ENCODE assay signal across 2 fruit fly cellular contexts in the genomic region with DNA sequence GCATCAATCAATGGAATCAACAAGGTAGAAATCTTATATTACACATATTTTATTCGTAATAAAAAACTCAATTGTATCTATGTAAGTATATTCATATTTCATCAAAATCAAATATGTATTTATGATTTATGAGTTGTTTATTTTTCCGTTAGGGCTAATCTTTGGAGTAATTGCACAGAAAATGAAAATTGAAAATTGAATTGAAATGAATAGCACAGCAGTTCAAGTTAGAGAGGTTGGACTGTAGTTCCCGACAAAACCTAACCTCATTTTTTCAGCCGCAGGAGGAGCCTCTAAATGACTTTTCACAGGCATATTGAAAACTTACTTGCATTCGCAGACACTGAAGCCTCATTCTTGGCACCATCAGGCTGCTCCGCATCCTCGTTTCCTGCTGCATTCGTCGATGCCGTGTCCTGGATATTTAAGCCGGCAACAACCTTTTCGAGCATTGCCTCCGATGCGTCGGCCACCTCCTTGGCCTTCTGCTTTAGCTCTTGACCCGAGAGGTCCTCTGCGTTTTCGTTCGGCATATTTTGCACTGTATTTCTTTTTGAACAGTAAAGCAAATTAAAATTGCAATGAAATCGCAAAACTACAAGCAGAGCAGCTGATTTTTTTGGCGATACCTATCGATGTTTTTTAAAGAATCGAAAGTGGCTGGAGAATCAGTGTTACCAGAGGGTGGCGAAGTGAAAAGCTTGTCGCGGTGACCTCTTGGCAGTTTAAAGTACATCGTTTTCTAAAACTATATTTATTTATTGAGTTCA.
TF ChIP-seq lines count a peak whose summit lies in the region.

A gene (minus strand): TSS at position 635 of the 770 bp plus-strand sequence.

TF ChIP-seq in whole organism, embryonic, 481 proteins besides CTCF, POLR2A, EP300 and RAD21 (continued from another document and continues in another):
- TF ChIP-seq Sox100B (GFP tag; optimal IDR thresholded peaks at IDR 0.05; lab: Kevin White, UChicago) (no peak), CG43689 (GFP tag; IDR thresholded peaks at IDR 0.05; lab: Robert Waterston, UW) (0 out of 2 replicates have a peak, but pooled peaks have one; percentile 36), jing (GFP tag; optimal IDR thresholded peaks at IDR 0.05; lab: Kevin White, UChicago) (no peak), org-1 (GFP tag; optimal IDR thresholded peaks at IDR 0.05; lab: Kevin White, UChicago) (no peak), CG12236 (GFP tag; optimal IDR thresholded peaks at IDR 0.05; lab: Kevin White, UChicago) (no peak), p53 (GFP tag; optimal IDR thresholded peaks at IDR 0.05; lab: Kevin White, UChicago) (no peak), CrebB (tag; optimal IDR thresholded peaks at IDR 0.05; lab: Kevin White, UChicago) (no peak), Atf-2 (GFP tag; optimal IDR thresholded peaks at IDR 0.05; lab: Kevin White, UChicago) (no peak), HHEX (GFP tag; optimal IDR thresholded peaks at IDR 0.05; lab: Kevin White, UChicago) (no peak), pros (GFP tag; optimal IDR thresholded peaks at IDR 0.05; lab: Kevin White, UChicago) (no peak), CG14965 (GFP tag; optimal IDR thresholded peaks at IDR 0.05; lab: Kevin White, UChicago; ENCODE audit: borderline replicate concordance) (no peak), Dad (GFP tag; optimal IDR thresholded peaks at IDR 0.05; lab: Kevin White, UChicago) (no peak), CG10959 (GFP tag; IDR thresholded peaks at IDR 0.05; lab: Robert Waterston, UW) (no peak), slp2 (GFP tag; optimal IDR thresholded peaks at IDR 0.05; lab: Kevin White, UChicago) (no peak), Side (GFP tag; optimal IDR thresholded peaks at IDR 0.05; lab: Kevin White, UChicago) (no peak), CG17612 (GFP tag; IDR thresholded peaks at IDR 0.05; lab: Robert Waterston, UW) (no peak), vnd (GFP tag; IDR thresholded peaks at IDR 0.05; lab: Robert Waterston, UW; ENCODE audit: partially characterized antibody) (peak; percentile 69), CG31441 (GFP tag; IDR thresholded peaks at IDR 0.05; lab: Robert Waterston, UW) (no peak), CG2129 (GFP tag; IDR thresholded peaks at IDR 0.05; lab: Robert Waterston, UW; ENCODE audit: partially characterized antibody) (peak; percentile 59), CG11723 (GFP tag; optimal IDR thresholded peaks at IDR 0.05; lab: Kevin White, UChicago) (no peak), Hey (tag; optimal IDR thresholded peaks at IDR 0.05; lab: Kevin White, UChicago) (no peak), chinmo (GFP tag; IDR thresholded peaks at IDR 0.05; lab: Robert Waterston, UW; ENCODE audit: partially characterized antibody) (peak; percentile 78; the same call in 3 of the 4 replicates), Sox102F (GFP tag; optimal IDR thresholded peaks at IDR 0.05; lab: Kevin White, UChicago) (peak; percentile 57), otp (GFP tag; IDR thresholded peaks at IDR 0.05; lab: Robert Waterston, UW) (no peak), maf-S (GFP tag; optimal IDR thresholded peaks at IDR 0.05; lab: Kevin White, UChicago) (no peak), Bteb2 (GFP tag; optimal IDR thresholded peaks at IDR 0.05; lab: Kevin White, UChicago) (no peak), unpg (GFP tag; optimal IDR thresholded peaks at IDR 0.05; lab: Kevin White, UChicago) (peak; percentile 37), CG32772 (GFP tag; IDR thresholded peaks at IDR 0.05; lab: Robert Waterston, UW) (no peak), CG6689 (GFP tag; IDR thresholded peaks at IDR 0.05; lab: Robert Waterston, UW) (no peak), Doc2 (GFP tag; IDR thresholded peaks at IDR 0.05; lab: Robert Waterston, UW) (no peak), CG16813 (GFP tag; IDR thresholded peaks at IDR 0.05; lab: Robert Waterston, UW; ENCODE audit: partially characterized antibody) (peak; percentile 82), CG7745 (tag; optimal IDR thresholded peaks at IDR 0.05; lab: Kevin White, UChicago) (no peak), CG32532 (GFP tag; IDR thresholded peaks at IDR 0.05; lab: Robert Waterston, UW) (peak; percentile 64), CG12744 (GFP tag; optimal IDR thresholded peaks at IDR 0.05; lab: Kevin White, UChicago) (no peak), Scr (GFP tag; IDR thresholded peaks at IDR 0.05; lab: Robert Waterston, UW; ENCODE audit: partially characterized antibody) (peak; percentile 75), sima (GFP tag; optimal IDR thresholded peaks at IDR 0.05; lab: Kevin White, UChicago) (no peak), CG3407 (GFP tag; optimal IDR thresholded peaks at IDR 0.05; lab: Kevin White, UChicago) (no peak), pho (GFP tag; optimal IDR thresholded peaks at IDR 0.05; lab: Kevin White, UChicago) (peak; percentile 7), CG11696 (GFP tag; IDR thresholded peaks at IDR 0.05; lab: Robert Waterston, UW) (no peak), crc (GFP tag; optimal IDR thresholded peaks at IDR 0.05; lab: Kevin White, UChicago) (no peak), trh (GFP tag; optimal IDR thresholded peaks at IDR 0.05; lab: Kevin White, UChicago) (no peak), Bdp1 (GFP tag; optimal IDR thresholded peaks at IDR 0.05; lab: Kevin White, UChicago) (no peak), insv (GFP tag; optimal IDR thresholded peaks at IDR 0.05; lab: Kevin White, UChicago) (no peak), gfzf (GFP tag; optimal IDR thresholded peaks at IDR 0.05; lab: Kevin White, UChicago) (peak; percentile 80), CG30403 (GFP tag; optimal IDR thresholded peaks at IDR 0.05; lab: Kevin White, UChicago) (peak; percentile 46), CG11085 (GFP tag; IDR thresholded peaks at IDR 0.05; lab: Robert Waterston, UW) (no peak), Asciz (GFP tag; optimal IDR thresholded peaks at IDR 0.05; lab: Kevin White, UChicago) (no peak), toy (GFP tag; IDR thresholded peaks at IDR 0.05; lab: Robert Waterston, UW) (no peak), CG13287 (GFP tag; IDR thresholded peaks at IDR 0.05; lab: Robert Waterston, UW; ENCODE audit: partially characterized antibody) (peak; percentile 83), NFAT (GFP tag; IDR thresholded peaks at IDR 0.05; lab: Robert Waterston, UW) (no peak), luna (GFP tag; optimal IDR thresholded peaks at IDR 0.05; lab: Kevin White, UChicago) (no peak), Lim3 (GFP tag; IDR thresholded peaks at IDR 0.05; lab: Robert Waterston, UW) (no peak), tup (GFP tag; optimal IDR thresholded peaks at IDR 0.05; lab: Kevin White, UChicago) (no peak), CG15011 (GFP tag; optimal IDR thresholded peaks at IDR 0.05; lab: Kevin White, UChicago) (no peak), Sry-β (GFP tag; optimal IDR thresholded peaks at IDR 0.05; lab: Kevin White, UChicago) (no peak), Hr51 (GFP tag; optimal IDR thresholded peaks at IDR 0.05; lab: Kevin White, UChicago) (no peak), Sin3A (optimal IDR thresholded peaks at IDR 0.05; lab: Kevin White, UChicago) (peak; percentile 78), CG18599 (GFP tag; optimal IDR thresholded peaks at IDR 0.05; lab: Kevin White, UChicago) (no peak), CG8944 (GFP tag; optimal IDR thresholded peaks at IDR 0.05; lab: Kevin White, UChicago) (no peak), dimm (GFP tag; IDR thresholded peaks at IDR 0.05; lab: Robert Waterston, UW) (no peak), CG1603 (tag; optimal IDR thresholded peaks at IDR 0.05; lab: Kevin White, UChicago) (peak; percentile 33), CG10274 (GFP tag; optimal IDR thresholded peaks at IDR 0.05; lab: Kevin White, UChicago) (no peak)

TF ChIP-seq in whole organism, prepupa, 60 proteins besides CTCF, POLR2A, EP300 and RAD21 (continued from another document):
- TF ChIP-seq CG32006 (GFP tag; optimal IDR thresholded peaks at IDR 0.05; lab: Kevin White, UChicago) (no peak), eg (GFP tag; IDR thresholded peaks at IDR 0.05; lab: Robert Waterston, UW) (peak; percentile 51; the same call in 1 of the 3 replicates), CG6276 (GFP tag; optimal IDR thresholded peaks at IDR 0.05; lab: Kevin White, UChicago) (no peak), Ets96B (tag; optimal IDR thresholded peaks at IDR 0.05; lab: Kevin White, UChicago) (no peak), acj6 (GFP tag; optimal IDR thresholded peaks at IDR 0.05; lab: Kevin White, UChicago) (peak; percentile 57), salr (GFP tag; optimal IDR thresholded peaks at IDR 0.05; lab: Kevin White, UChicago) (peak in 1 of 2 experiments; percentile 24), Ets21C (GFP tag; optimal IDR thresholded peaks at IDR 0.05; lab: Kevin White, UChicago) (no peak), Sox102F (GFP tag; optimal IDR thresholded peaks at IDR 0.05; lab: Kevin White, UChicago) (no peak), Hr38 (GFP tag; optimal IDR thresholded peaks at IDR 0.05; lab: Kevin White, UChicago) (no peak), Sox15 (GFP tag; optimal IDR thresholded peaks at IDR 0.05; lab: Kevin White, UChicago) (peak; percentile 13), CG10631 (GFP tag; optimal IDR thresholded peaks at IDR 0.05; lab: Kevin White, UChicago) (peak; percentile 10), CG16779 (tag; optimal IDR thresholded peaks at IDR 0.05; lab: Kevin White, UChicago) (no peak), vri (GFP tag; optimal IDR thresholded peaks at IDR 0.05; lab: Kevin White, UChicago) (no peak), Met (GFP tag; optimal IDR thresholded peaks at IDR 0.05; lab: Kevin White, UChicago) (no peak), CG6808 (GFP tag; optimal IDR thresholded peaks at IDR 0.05; lab: Kevin White, UChicago) (no peak), CG34406 (GFP tag; optimal IDR thresholded peaks at IDR 0.05; lab: Kevin White, UChicago) (peak; percentile 41), fd59A (GFP tag; optimal IDR thresholded peaks at IDR 0.05; lab: Kevin White, UChicago) (no peak), Lpt (GFP tag; optimal IDR thresholded peaks at IDR 0.05; lab: Kevin White, UChicago) (no peak), CG4318 (GFP tag; optimal IDR thresholded peaks at IDR 0.05; lab: Kevin White, UChicago) (no peak), svp (GFP tag; lab: Kevin White, UChicago) (no peak), CG6163 (GFP tag; IDR thresholded peaks at IDR 0.05; lab: Robert Waterston, UW) (peak; percentile 58; the same call in 1 of the 3 replicates), dsx (GFP tag; optimal IDR thresholded peaks at IDR 0.05; lab: Kevin White, UChicago; ENCODE audit: poor library complexity, severe bottlenecking) (no peak), Eip75B (GFP tag; optimal IDR thresholded peaks at IDR 0.05; lab: Kevin White, UChicago) (no peak), net (GFP tag; optimal IDR thresholded peaks at IDR 0.05; lab: Kevin White, UChicago) (no peak), CG10669 (GFP tag; optimal IDR thresholded peaks at IDR 0.05; lab: Kevin White, UChicago) (no peak), Gug (GFP tag; IDR thresholded peaks at IDR 0.05; lab: Robert Waterston, UW) (no peak), CG8632 (GFP tag; optimal IDR thresholded peaks at IDR 0.05; lab: Kevin White, UChicago) (peak; percentile 24), Eip93F (GFP tag; optimal IDR thresholded peaks at IDR 0.05; lab: Kevin White, UChicago) (no peak), lz (GFP tag; optimal IDR thresholded peaks at IDR 0.05; lab: Kevin White, UChicago) (peak; percentile 39), CG3919 (GFP tag; optimal IDR thresholded peaks at IDR 0.05; lab: Kevin White, UChicago) (peak; percentile 60), CG31627 (GFP tag; optimal IDR thresholded peaks at IDR 0.05; lab: Kevin White, UChicago) (peak; percentile 37), OdsH (GFP tag; optimal IDR thresholded peaks at IDR 0.05; lab: Kevin White, UChicago) (peak; percentile 56), dac (GFP tag; optimal IDR thresholded peaks at IDR 0.05; lab: Kevin White, UChicago) (no peak), Hr4 (GFP tag; optimal IDR thresholded peaks at IDR 0.05; lab: Kevin White, UChicago) (no peak), CG11902 (GFP tag; optimal IDR thresholded peaks at IDR 0.05; lab: Kevin White, UChicago) (no peak), topi (GFP tag; optimal IDR thresholded peaks at IDR 0.05; lab: Kevin White, UChicago) (no peak), CG1621 (tag; optimal IDR thresholded peaks at IDR 0.05; lab: Kevin White, UChicago) (no peak), Hr39 (GFP tag; optimal IDR thresholded peaks at IDR 0.05; lab: Kevin White, UChicago) (peak; percentile 42), CG11762 (GFP tag; optimal IDR thresholded peaks at IDR 0.05; lab: Kevin White, UChicago; ENCODE audit: insufficient read depth) (no peak), spab (GFP tag; optimal IDR thresholded peaks at IDR 0.05; lab: Kevin White, UChicago) (no peak), CG9139 (GFP tag; optimal IDR thresholded peaks at IDR 0.05; lab: Kevin White, UChicago) (no peak)
